Fruit fly (Drosophila melanogaster) S2 (cell line): Measurements from ENCODE around the gene Or85a.

Experiments used
- CG8478 ChIP-seq: fragments of >200 bp; optimal IDR thresholded peaks from 2 replicates; lab custom pipeline; 2018
- CTCF ChIP-seq, 2 experiments: fragments of >200 bp; optimal IDR thresholded peaks; 2 replicates each; lab custom pipeline; 2018

dm6 chr3R:8333768-8334470 lies 12.4 kb downstream of the Or85a start, which contains the start of gene Poxm:
- no peak for TF ChIP-seq CG8478 (lab: Kevin White, UChicago)
- TF ChIP-seq CTCF (optimal IDR thresholded peaks at IDR 0.05; lab: Kevin White, UChicago): no peak
